Worm (Caenorhabditis elegans) whole organism, early embryonic: ENCODE results near the gene mec-15.

ENCODE experiments used
- B0310.2 ChIP-seq: sonication (generic microtip); optimal IDR thresholded peaks from 2 replicates; lab custom pipeline; 2016; ENCODE audit warnings: mild to moderate bottlenecking, missing genetic modification characterization, missing compliant biosample characterization
- F13C5.2 ChIP-seq: sonication (generic microtip); optimal IDR thresholded peaks from 2 replicates; lab custom pipeline; 2017; ENCODE audit warnings: mild to moderate bottlenecking, missing genetic modification characterization, inconsistent platforms, missing compliant biosample characterization
- aly-1 ChIP-seq: sonication (generic microtip); optimal IDR thresholded peaks from 2 replicates; lab custom pipeline; 2016; ENCODE audit warnings: missing genetic modification characterization, missing compliant biosample characterization
- ama-1 ChIP-seq: fragments of 150-350 bp; optimal IDR thresholded peaks from 2 replicates; lab custom pipeline; 2014
- ceh-13 ChIP-seq: fragments of 200-800 bp; sonication (Bioruptor generic); optimal IDR thresholded peaks from 2 replicates; lab custom pipeline; 2018; ENCODE audit warnings: mild to moderate bottlenecking, missing genetic modification characterization, missing compliant biosample characterization
- ceh-36 ChIP-seq: sonication (generic microtip); optimal IDR thresholded peaks from 2 replicates; lab custom pipeline; 2016; ENCODE audit warnings: missing genetic modification characterization, inconsistent platforms, missing compliant biosample characterization
- ets-7 ChIP-seq: sonication (generic microtip); optimal IDR thresholded peaks from 2 replicates; lab custom pipeline; 2016; ENCODE audit warnings: missing genotype, missing genetic modification characterization, missing compliant biosample characterization
- flt-1 ChIP-seq: fragments of 200-800 bp; sonication (Bioruptor generic); IDR thresholded peaks from 2 replicates; pipeline ENCODE4 v1.3.6; 2022; ENCODE audit warnings: missing genetic modification characterization, missing compliant biosample characterization
- hmbx-1 ChIP-seq: sonication (generic microtip); optimal IDR thresholded peaks from 2 replicates; lab custom pipeline; 2016; ENCODE audit warnings: mild to moderate bottlenecking, missing genetic modification characterization, missing compliant biosample characterization
- hmg-4 ChIP-seq: fragments of 200-800 bp; sonication (Bioruptor generic); optimal IDR thresholded peaks from 2 replicates; lab custom pipeline; 2018; ENCODE audit warnings: mild to moderate bottlenecking, missing genetic modification characterization, missing compliant biosample characterization
- hnd-1 ChIP-seq: sonication (generic microtip); optimal IDR thresholded peaks from 2 replicates; lab custom pipeline; 2016; ENCODE audit warnings: missing genetic modification characterization, missing compliant biosample characterization
- pes-1 ChIP-seq: fragments of 200-800 bp; sonication (Bioruptor generic); IDR thresholded peaks from 2 replicates; pipeline ENCODE4 v1.3.6; 2022; ENCODE audit warnings: missing genetic modification reagents, missing genetic modification characterization, missing compliant biosample characterization
- scrt-1 ChIP-seq: fragments of 200-800 bp; sonication (Bioruptor generic); IDR thresholded peaks from 2 replicates; pipeline ENCODE4 v1.3.6; 2022; ENCODE audit warnings: missing genetic modification characterization, missing compliant biosample characterization
- sea-1 ChIP-seq: fragments of 200-800 bp; sonication (Bioruptor generic); conservative IDR thresholded peaks from 2 replicates; pipeline ENCODE4 v1.3.6; 2022; ENCODE audit warnings: missing genetic modification characterization, missing compliant biosample characterization
- tbx-11 ChIP-seq: fragments of 200-800 bp; sonication (Bioruptor generic); IDR thresholded peaks from 2 replicates; pipeline ENCODE4 v1.3.6; 2022; ENCODE audit warnings: missing genetic modification characterization, missing compliant biosample characterization
- tbx-37 ChIP-seq: fragments of 200-800 bp; sonication (Bioruptor generic); conservative IDR thresholded peaks from 2 replicates; pipeline ENCODE4 v1.3.6; 2022; ENCODE audit warnings: missing genetic modification reagents, missing genetic modification characterization, missing compliant biosample characterization
- tra-4 ChIP-seq: sonication (generic microtip); optimal IDR thresholded peaks from 2 replicates; lab custom pipeline; 2017; ENCODE audit warnings: missing genetic modification characterization, missing compliant biosample characterization

The mec-15 gene

ce11 chrII:10200759-10201158 lies 38.7 kb downstream of the mec-15 start, which contains the start of gene arv-1:
Gene arv-1 (minus strand): TSS chrII:10200823.
- no peak for TF ChIP-seq ceh-13 (GFP tag; lab: Kevin White, UChicago)
- no peak for TF ChIP-seq ets-7 (tag; lab: Kevin White, UChicago)
- no peak for TF ChIP-seq tra-4 (tag; lab: Kevin White, UChicago)
- no peak for TF ChIP-seq sea-1 (GFP tag; lab: Robert Waterston, UW)
- TF ChIP-seq tbx-37 (GFP tag; lab: Robert Waterston, UW), result peak; percentile 65; the same call in 1 of the 2 replicates
- no peak for TF ChIP-seq F13C5.2 (tag; lab: Kevin White, UChicago)
- TF ChIP-seq hnd-1 (tag; lab: Kevin White, UChicago), result no peak
- TF ChIP-seq scrt-1 (GFP tag; lab: Robert Waterston, UW), result no peak
- TF ChIP-seq tbx-11 (GFP tag; lab: Robert Waterston, UW), result no peak
- TF ChIP-seq B0310.2 (tag; lab: Kevin White, UChicago), result no peak
- TF ChIP-seq hmbx-1 (tag; lab: Kevin White, UChicago), result no peak
- peak; percentile 61; the same call in 1 of the 2 replicates for TF ChIP-seq pes-1 (GFP tag; lab: Robert Waterston, UW)

- no peak for TF ChIP-seq aly-1 (tag; lab: Kevin White, UChicago)
- TF ChIP-seq ceh-36 (tag; lab: Kevin White, UChicago), result no peak
- no peak for TF ChIP-seq pes-1 (GFP tag; lab: Robert Waterston, UW)
- no peak for TF ChIP-seq tra-4 (tag; lab: Kevin White, UChicago)
- no peak for TF ChIP-seq hmg-4 (GFP tag; lab: Kevin White, UChicago)
- TF ChIP-seq F13C5.2 (tag; lab: Kevin White, UChicago), result no peak
- TF ChIP-seq scrt-1 (GFP tag; lab: Robert Waterston, UW), result no peak
- no peak for TF ChIP-seq tbx-37 (GFP tag; lab: Robert Waterston, UW)
- TF ChIP-seq ama-1 (lab: Kevin White, UChicago), result no peak
- TF ChIP-seq ceh-13 (GFP tag; lab: Kevin White, UChicago), result no peak
- TF ChIP-seq sea-1 (GFP tag; lab: Robert Waterston, UW), result no peak
- TF ChIP-seq hmbx-1 (tag; lab: Kevin White, UChicago), result no peak
Observed at ce11 chrII:10199906-10200305, 39.6 kb downstream of the mec-15 start, which contains the start of gene R05H5.4. Gene R05H5.4 (minus strand): TSS chrII:10200006.

- no peak for TF ChIP-seq B0310.2 (tag; lab: Kevin White, UChicago)
- no peak for TF ChIP-seq aly-1 (tag; lab: Kevin White, UChicago)
- TF ChIP-seq hmg-4 (GFP tag; lab: Kevin White, UChicago), result no peak
- TF ChIP-seq tbx-37 (GFP tag; lab: Robert Waterston, UW), result no peak
- TF ChIP-seq hnd-1 (tag; lab: Kevin White, UChicago), result no peak
- TF ChIP-seq ets-7 (tag; lab: Kevin White, UChicago), result no peak
- TF ChIP-seq F13C5.2 (tag; lab: Kevin White, UChicago), result no peak
Observed at ce11 chrII:10198486-10198885, 41.0 kb downstream of the mec-15 start.

ce11 chrII:10197091-10197675 lies 42.3 kb downstream of the mec-15 start, which contains the start of gene R05H5.3:
Gene R05H5.3 (plus strand): TSS chrII:10197625.
- TF ChIP-seq tbx-37 (GFP tag; lab: Robert Waterston, UW) (no peak), F13C5.2 (tag; lab: Kevin White, UChicago) (no peak), ceh-36 (tag; lab: Kevin White, UChicago) (no peak), tbx-11 (GFP tag; lab: Robert Waterston, UW) (no peak), ceh-13 (GFP tag; lab: Kevin White, UChicago) (no peak), hmbx-1 (tag; lab: Kevin White, UChicago) (no peak), sea-1 (GFP tag; lab: Robert Waterston, UW) (no peak), flt-1 (no peak), hmg-4 (GFP tag; lab: Kevin White, UChicago) (no peak), ama-1 (lab: Kevin White, UChicago) (no peak), aly-1 (tag; lab: Kevin White, UChicago) (no peak), tra-4 (tag; lab: Kevin White, UChicago) (no peak), pes-1 (GFP tag; lab: Robert Waterston, UW) (no peak), ets-7 (tag; lab: Kevin White, UChicago) (no peak), scrt-1 (GFP tag; lab: Robert Waterston, UW) (no peak), hnd-1 (tag; lab: Kevin White, UChicago) (no peak), B0310.2 (tag; lab: Kevin White, UChicago) (no peak)

ce11 chrII:10194605-10195004 lies 44.9 kb downstream of the mec-15 start, which contains the start of gene srb-6:
Gene srb-6 (plus strand): TSS chrII:10194905.
- TF ChIP-seq ceh-13 (GFP tag; lab: Kevin White, UChicago), result no peak
- TF ChIP-seq ets-7 (tag; lab: Kevin White, UChicago), result no peak
- TF ChIP-seq hmbx-1 (tag; lab: Kevin White, UChicago), result no peak

- TF ChIP-seq hmg-4 (GFP tag; lab: Kevin White, UChicago) (no peak), B0310.2 (tag; lab: Kevin White, UChicago) (no peak), aly-1 (tag; lab: Kevin White, UChicago) (no peak), F13C5.2 (tag; lab: Kevin White, UChicago) (no peak), pes-1 (GFP tag; lab: Robert Waterston, UW) (no peak), ceh-36 (tag; lab: Kevin White, UChicago) (no peak), tbx-37 (GFP tag; lab: Robert Waterston, UW) (no peak), hnd-1 (tag; lab: Kevin White, UChicago) (no peak), sea-1 (GFP tag; lab: Robert Waterston, UW) (no peak), tra-4 (tag; lab: Kevin White, UChicago) (no peak), ets-7 (tag; lab: Kevin White, UChicago) (no peak), ama-1 (lab: Kevin White, UChicago) (no peak), scrt-1 (GFP tag; lab: Robert Waterston, UW) (no peak)
Observed at ce11 chrII:10192207-10192606, 47.3 kb downstream of the mec-15 start, which contains the start of gene R05H5.7. Gene R05H5.7 (plus strand): TSS chrII:10192507.
